Worm (Caenorhabditis elegans) whole organism, young adult: ENCODE results near the gene sahd-1.

Experiments
- F49E8.2 ChIP-seq: sonication (generic microtip); optimal IDR thresholded peaks from 3 replicates; lab custom pipeline; 2017; ENCODE audit warnings: missing genetic modification characterization, mild to moderate bottlenecking, missing compliant biosample characterization, antibody characterized with exemption, moderate library complexity; ENCODE audit not compliant: insufficient read depth
- ama-1 ChIP-seq, 3 experiments: fragments of 150-350 bp in 1 of 3; sonication (generic microtip) in 2 of 3; optimal IDR thresholded peaks; 2 replicates each; lab custom pipeline; 2014 to 2018; ENCODE audit warnings: missing biosample characterization in 2 of 3, missing genetic modification characterization in 2 of 3, missing genetic modification reagents in 2 of 3
- bed-2 ChIP-seq: fragments of 200-800 bp; sonication (Bioruptor generic); IDR thresholded peaks from 2 replicates; pipeline ENCODE4 v1.3.6; 2022; ENCODE audit warnings: missing genetic modification reagents, missing genetic modification characterization, missing compliant biosample characterization
- ceh-27 ChIP-seq: fragments of 200-800 bp; sonication (Bioruptor generic); optimal IDR thresholded peaks from 2 replicates; lab custom pipeline; 2018; ENCODE audit warnings: mild to moderate bottlenecking, missing genetic modification characterization, moderate library complexity, missing compliant biosample characterization
- efl-1 ChIP-seq: fragments of 150-350 bp; optimal IDR thresholded peaks from 2 replicates; lab custom pipeline; 2014; ENCODE audit warnings: missing biosample characterization, missing genetic modification reagents, missing genetic modification characterization
- let-607 ChIP-seq, 2 experiments: fragments of 200-800 bp in 1 of 2; sonication (Bioruptor generic) in 1 of 2; sonication (generic microtip) in 1 of 2; optimal IDR thresholded peaks; 2 replicates each; lab custom pipeline; 2016 to 2018; ENCODE audit warnings: mild to moderate bottlenecking in 2 of 2, missing compliant biosample characterization in 2 of 2, missing genetic modification characterization in 2 of 2, moderate library complexity in 2 of 2, missing genotype in 1 of 2
- mxl-1 ChIP-seq: sonication (generic microtip); optimal IDR thresholded peaks from 2 replicates; lab custom pipeline; 2016; ENCODE audit warnings: missing genetic modification characterization, missing compliant biosample characterization
- nfyb-1 ChIP-seq: fragments of 200-800 bp; sonication (Bioruptor generic); IDR thresholded peaks from 2 replicates; pipeline ENCODE4 v1.3.6; 2022; ENCODE audit warnings: missing genetic modification reagents, missing genetic modification characterization, missing compliant biosample characterization
- rpc-1 ChIP-seq, 2 experiments: fragments of 150-350 bp in 1 of 2; sonication (generic microtip) in 1 of 2; optimal IDR thresholded peaks; 2 replicates each; lab custom pipeline; 2014 to 2018; ENCODE audit warnings: missing biosample characterization in 1 of 2, missing genetic modification characterization in 1 of 2, missing genetic modification reagents in 1 of 2, missing genotype in 1 of 2

- TF ChIP-seq let-607 (tag; optimal IDR thresholded peaks at IDR 0.05; lab: Kevin White, UChicago) (no peak), ceh-27 (no peak), F49E8.2 (tag; lab: Kevin White, UChicago) (no peak), bed-2 (no peak), mxl-1 (tag; lab: Kevin White, UChicago) (no peak), ama-1 (optimal IDR thresholded peaks at IDR 0.05; lab: Kevin White, UChicago) (no peak), ama-1 (GFP tag; optimal IDR thresholded peaks at IDR 0.05; lab: Kevin White, UChicago) (no peak), rpc-1 (optimal IDR thresholded peaks at IDR 0.05; lab: Kevin White, UChicago) (no peak), rpc-1 (tag; optimal IDR thresholded peaks at IDR 0.05; lab: Kevin White, UChicago) (no peak), efl-1 (GFP tag; lab: Kevin White, UChicago) (no peak), nfyb-1 (no peak)
Measured at ce11 chrII:5521411-5521810, 6.7 kb upstream of the sahd-1 start, which contains the start of gene ZK177.12.
